Worm (Caenorhabditis elegans) whole organism, early embryonic: ENCODE results near the gene R07G3.8.

Experiments used
- B0310.2 ChIP-seq: sonication (generic microtip); optimal IDR thresholded peaks from 2 replicates; lab custom pipeline; 2016; ENCODE audit warnings: mild to moderate bottlenecking, missing genetic modification characterization, missing compliant biosample characterization
- aly-1 ChIP-seq: sonication (generic microtip); optimal IDR thresholded peaks from 2 replicates; lab custom pipeline; 2016; ENCODE audit warnings: missing genetic modification characterization, missing compliant biosample characterization
- ama-1 ChIP-seq: fragments of 150-350 bp; optimal IDR thresholded peaks from 2 replicates; lab custom pipeline; 2014
- ceh-13 ChIP-seq: fragments of 200-800 bp; sonication (Bioruptor generic); optimal IDR thresholded peaks from 2 replicates; lab custom pipeline; 2018; ENCODE audit warnings: mild to moderate bottlenecking, missing genetic modification characterization, missing compliant biosample characterization
- ceh-36 ChIP-seq: sonication (generic microtip); optimal IDR thresholded peaks from 2 replicates; lab custom pipeline; 2016; ENCODE audit warnings: missing genetic modification characterization, inconsistent platforms, missing compliant biosample characterization
- ets-7 ChIP-seq: sonication (generic microtip); optimal IDR thresholded peaks from 2 replicates; lab custom pipeline; 2016; ENCODE audit warnings: missing genotype, missing genetic modification characterization, missing compliant biosample characterization
- flt-1 ChIP-seq: fragments of 200-800 bp; sonication (Bioruptor generic); IDR thresholded peaks from 2 replicates; pipeline ENCODE4 v1.3.6; 2022; ENCODE audit warnings: missing genetic modification characterization, missing compliant biosample characterization
- hmbx-1 ChIP-seq: sonication (generic microtip); optimal IDR thresholded peaks from 2 replicates; lab custom pipeline; 2016; ENCODE audit warnings: mild to moderate bottlenecking, missing genetic modification characterization, missing compliant biosample characterization
- hmg-4 ChIP-seq: fragments of 200-800 bp; sonication (Bioruptor generic); optimal IDR thresholded peaks from 2 replicates; lab custom pipeline; 2018; ENCODE audit warnings: mild to moderate bottlenecking, missing genetic modification characterization, missing compliant biosample characterization
- hnd-1 ChIP-seq: sonication (generic microtip); optimal IDR thresholded peaks from 2 replicates; lab custom pipeline; 2016; ENCODE audit warnings: missing genetic modification characterization, missing compliant biosample characterization
- tbx-11 ChIP-seq: fragments of 200-800 bp; sonication (Bioruptor generic); IDR thresholded peaks from 2 replicates; pipeline ENCODE4 v1.3.6; 2022; ENCODE audit warnings: missing genetic modification characterization, missing compliant biosample characterization
- tra-4 ChIP-seq: sonication (generic microtip); optimal IDR thresholded peaks from 2 replicates; lab custom pipeline; 2017; ENCODE audit warnings: missing genetic modification characterization, missing compliant biosample characterization

ce11 chrII:7618212-7618611, 2.1 kb downstream of the R07G3.8 start:
- TF ChIP-seq hmbx-1 (tag; lab: Kevin White, UChicago) (no peak), flt-1 (no peak), ama-1 (lab: Kevin White, UChicago) (no peak), hnd-1 (tag; lab: Kevin White, UChicago) (no peak), ceh-13 (no peak), tbx-11 (GFP tag; lab: Robert Waterston, UW) (no peak), B0310.2 (tag; lab: Kevin White, UChicago) (no peak), hmg-4 (GFP tag; lab: Kevin White, UChicago) (no peak), ets-7 (tag; lab: Kevin White, UChicago) (no peak), aly-1 (tag; lab: Kevin White, UChicago) (no peak), ceh-36 (no peak), tra-4 (tag; lab: Kevin White, UChicago) (no peak)
